Worm (Caenorhabditis elegans): ENCODE data around the gene Y51A2B.4.

DNA sequence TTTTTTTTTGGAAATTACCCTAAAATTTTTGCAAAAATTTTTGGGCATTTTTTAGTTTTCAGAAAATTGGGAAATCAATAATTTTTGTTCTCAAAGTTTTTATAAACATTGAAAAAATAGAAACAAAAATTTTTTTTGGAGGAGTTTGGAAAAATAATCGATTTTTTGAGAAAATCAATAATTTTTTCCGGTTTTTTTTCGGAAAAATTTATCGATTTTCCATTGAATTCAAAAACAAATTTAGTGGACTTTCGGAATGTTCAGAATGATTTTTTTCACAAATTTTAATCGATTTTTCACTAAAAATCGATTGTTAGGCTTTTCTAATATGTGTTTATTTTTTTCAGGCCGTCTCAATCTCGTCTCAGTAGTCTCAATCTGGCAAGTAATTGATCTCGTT is 51.3 kb downstream of the Y51A2B.4 start:
- TF ChIP-seq mab-5 (tag; optimal IDR thresholded peaks at IDR 0.05): no peak
- no peak for TF ChIP-seq mls-2 (tag; optimal IDR thresholded peaks at IDR 0.05)
- no peak for TF ChIP-seq lsy-2 (tag; optimal IDR thresholded peaks at IDR 0.05)
- no peak for TF ChIP-seq elt-3 (tag; optimal IDR thresholded peaks at IDR 0.05)
- TF ChIP-seq sptf-1 (tag; optimal IDR thresholded peaks at IDR 0.05): no peak
- no peak for TF ChIP-seq unc-39 (tag; optimal IDR thresholded peaks at IDR 0.05)
- TF ChIP-seq lin-13 (tag; optimal IDR thresholded peaks at IDR 0.05): no peak
- TF ChIP-seq pha-4 (tag; optimal IDR thresholded peaks at IDR 0.05): no peak
- no peak for TF ChIP-seq snpc-4 (tag; optimal IDR thresholded peaks at IDR 0.05)
- TF ChIP-seq mep-1 (tag; optimal IDR thresholded peaks at IDR 0.05): no peak
- no peak for TF ChIP-seq blmp-1 (tag; optimal IDR thresholded peaks at IDR 0.05)
- TF ChIP-seq sem-2 (GFP tag; optimal IDR thresholded peaks at IDR 0.05): no peak
- TF ChIP-seq nhr-28 (tag; optimal IDR thresholded peaks at IDR 0.05): no peak
- TF ChIP-seq nhr-12 (tag; optimal IDR thresholded peaks at IDR 0.05): no peak
